Worm (Caenorhabditis elegans): ENCODE measurements around the gene ile-2.

ile-2 gene

DNA sequence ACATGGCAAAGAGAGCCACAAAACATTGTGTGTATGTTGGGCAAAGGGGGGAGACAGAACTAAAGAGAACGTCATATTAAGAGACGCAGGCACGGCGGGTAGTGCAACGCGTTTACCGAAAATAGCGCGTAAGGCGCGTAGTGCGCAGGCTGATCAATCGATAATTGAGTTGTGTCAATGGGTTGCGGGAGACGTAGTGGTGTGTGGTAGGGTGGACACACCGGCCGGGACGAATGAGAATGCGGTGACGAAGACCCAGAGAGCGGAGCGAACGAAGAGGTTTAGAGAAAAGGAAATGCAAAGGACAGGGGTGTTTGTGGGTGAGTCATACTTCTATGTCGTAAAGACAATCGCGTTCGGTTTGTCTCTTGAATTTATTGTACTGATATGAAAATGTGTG, 40.7 kb upstream of the ile-2 start (continued):
- peak; percentile 89 for TF ChIP-seq lin-14 (GFP tag; optimal IDR thresholded peaks at IDR 0.05)
- peak in 2 of 3 experiments; percentile 8 to 58 for TF ChIP-seq ceh-82 (tag; optimal IDR thresholded peaks at IDR 0.05)
- peak; percentile 66 for TF ChIP-seq tbx-2 (tag; optimal IDR thresholded peaks at IDR 0.05)
- peak; percentile 71 for TF ChIP-seq swsn-7 (tag; optimal IDR thresholded peaks at IDR 0.05)
- TF ChIP-seq ztf-11 (tag; optimal IDR thresholded peaks at IDR 0.05) = no peak
- TF ChIP-seq ama-1 (optimal IDR thresholded peaks at IDR 0.05) = no peak
- TF ChIP-seq zip-4 (GFP tag; optimal IDR thresholded peaks at IDR 0.05) = peak; percentile 8
- peak; percentile 13 for TF ChIP-seq ceh-8 (GFP tag; optimal IDR thresholded peaks at IDR 0.05)
- no peak for TF ChIP-seq tlp-1 (tag; optimal IDR thresholded peaks at IDR 0.05)
- peak; percentile 76 for TF ChIP-seq nhr-90 (tag; optimal IDR thresholded peaks at IDR 0.05; ENCODE audit: poor library complexity)
- TF ChIP-seq jun-1 (tag; optimal IDR thresholded peaks at IDR 0.05) = peak; percentile 85
- TF ChIP-seq nhr-28 (tag; optimal IDR thresholded peaks at IDR 0.05) = no peak
- no peak for TF ChIP-seq hlh-17 (GFP tag; optimal IDR thresholded peaks at IDR 0.05; ENCODE audit: borderline replicate concordance)
- TF ChIP-seq nhr-85 (tag) = peak; percentile 93

- TF ChIP-seq elt-3 (tag; optimal IDR thresholded peaks at IDR 0.05) = peak in 1 of 6 experiments; percentile 40
- TF ChIP-seq nhr-85 (tag) = no peak
Measured at ce11 chrX:729062-729461, 39.3 kb upstream of the ile-2 start.

DNA sequence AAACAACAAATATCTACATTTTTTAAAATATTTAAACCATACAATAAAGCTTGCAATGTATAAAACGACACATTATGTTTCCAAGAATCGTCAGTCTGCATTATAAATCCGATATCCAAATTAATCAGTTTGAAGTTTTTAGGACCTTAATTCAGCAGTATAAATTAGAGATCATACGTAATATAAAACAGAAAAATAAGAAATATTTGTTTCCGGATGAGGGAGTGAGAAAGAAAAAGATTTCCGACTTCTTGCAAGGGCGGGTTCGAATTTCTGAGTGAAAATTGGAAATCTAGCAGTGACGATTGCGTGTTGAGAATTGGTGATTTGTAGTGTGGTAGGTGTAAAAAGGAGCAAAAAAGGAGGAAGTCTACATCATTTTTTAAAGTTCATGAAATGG, 32.8 kb upstream of the ile-2 start, which contains the start of gene npr-19:
npr-19 (minus strand) TSS at position 101 of the 400 bp plus-strand sequence.
- no peak for TF ChIP-seq elt-2 (tag; optimal IDR thresholded peaks at IDR 0.05)
- TF ChIP-seq efl-1 (optimal IDR thresholded peaks at IDR 0.05) = no peak
- TF ChIP-seq efl-1 (GFP tag; optimal IDR thresholded peaks at IDR 0.05 in 1 of 2) = peak in 1 of 2 experiments; percentile 43

DNA sequence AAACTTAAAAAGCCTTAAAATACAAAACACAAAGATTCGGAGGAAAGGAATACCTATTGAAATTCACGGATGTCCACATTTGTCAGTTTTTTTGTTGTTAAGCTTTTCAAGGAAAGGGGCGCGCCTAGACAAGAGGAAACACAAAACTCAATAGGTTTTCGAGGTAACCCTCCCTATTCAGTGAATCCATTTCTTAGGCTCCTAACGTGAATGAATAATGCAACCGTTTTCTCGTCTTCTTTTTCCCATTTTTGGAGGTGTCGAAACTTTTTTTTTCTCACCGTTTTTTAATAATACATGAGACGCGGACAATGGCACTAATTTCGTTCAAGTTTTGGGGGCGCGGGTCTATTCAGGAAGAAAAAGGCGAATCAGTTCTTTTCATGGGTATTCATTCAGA, 31.4 kb upstream of the ile-2 start:
- TF ChIP-seq nhr-71 (tag; optimal IDR thresholded peaks at IDR 0.05) (peak; percentile 27), fkh-10 (GFP tag; optimal IDR thresholded peaks at IDR 0.05) (no peak), unc-86 (tag; optimal IDR thresholded peaks at IDR 0.05) (peak; percentile 63), ets-5 (GFP tag; IDR thresholded peaks at IDR 0.05) (no peak), C16A3.4 (tag; optimal IDR thresholded peaks at IDR 0.05) (no peak)

- TF ChIP-seq sox-4 (tag; optimal IDR thresholded peaks at IDR 0.05) (no peak), nhr-71 (tag; optimal IDR thresholded peaks at IDR 0.05) (no peak), aha-1 (tag; optimal IDR thresholded peaks at IDR 0.05) (no peak), vab-15 (tag; optimal IDR thresholded peaks at IDR 0.05) (no peak), lin-14 (GFP tag; optimal IDR thresholded peaks at IDR 0.05) (no peak), mdl-1 (tag; optimal IDR thresholded peaks at IDR 0.05) (no peak), nhr-76 (tag; optimal IDR thresholded peaks at IDR 0.05) (no peak), nhr-90 (tag; optimal IDR thresholded peaks at IDR 0.05; ENCODE audit: poor library complexity) (no peak), aly-2 (tag; optimal IDR thresholded peaks at IDR 0.05) (no peak), nhr-28 (tag; optimal IDR thresholded peaks at IDR 0.05) (no peak), Y116A8C.19 (tag; optimal IDR thresholded peaks at IDR 0.05; ENCODE audit: borderline replicate concordance) (no peak), jun-1 (tag; optimal IDR thresholded peaks at IDR 0.05) (no peak), xbp-1 (tag; optimal IDR thresholded peaks at IDR 0.05) (no peak), lin-39 (tag; optimal IDR thresholded peaks at IDR 0.05) (no peak), unc-86 (tag; optimal IDR thresholded peaks at IDR 0.05) (no peak), egl-27 (tag; optimal IDR thresholded peaks at IDR 0.05) (no peak), sptf-1 (tag; optimal IDR thresholded peaks at IDR 0.05) (no peak), hpl-2 (GFP tag; optimal IDR thresholded peaks at IDR 0.05) (no peak)
Measured at ce11 chrX:748319-748718, 20.1 kb upstream of the ile-2 start.
